Fruit fly (Drosophila melanogaster) S2 (cell line): ENCODE data around the gene CG9926.

ENCODE experiments used
- CG8478 ChIP-seq: fragments of >200 bp; optimal IDR thresholded peaks from 2 replicates; lab custom pipeline; 2018
- CTCF ChIP-seq, 2 experiments: fragments of >200 bp; optimal IDR thresholded peaks; 2 replicates each; lab custom pipeline; 2018

- TF ChIP-seq CTCF (optimal IDR thresholded peaks at IDR 0.05; lab: Kevin White, UChicago) (no peak), CG8478 (no peak)
Observed at dm6 chr3R:13906759-13907158, 44.2 kb downstream of the CG9926 start.
